Worm (Caenorhabditis elegans) whole organism, mixed stage, embryonic: ENCODE measurements around the gene pals-20.

Experiments used
- M03D4.4 ChIP-seq: sonication (generic microtip); optimal IDR thresholded peaks from 2 replicates; lab custom pipeline; 2017; ENCODE audit warnings: mild to moderate bottlenecking, missing genetic modification characterization, missing compliant biosample characterization
- bed-3 ChIP-seq: fragments of 200-800 bp; sonication (Bioruptor generic); optimal IDR thresholded peaks from 3 replicates; lab custom pipeline; 2018; ENCODE audit warnings: mild to moderate bottlenecking, missing genetic modification characterization, moderate library complexity, missing compliant biosample characterization
- blmp-1 ChIP-seq: fragments of 150-350 bp; optimal IDR thresholded peaks from 2 replicates; lab custom pipeline; 2014; ENCODE audit warnings: missing biosample characterization, missing genetic modification characterization
- ceh-39 ChIP-seq: fragments of 150-350 bp; optimal IDR thresholded peaks from 2 replicates; lab custom pipeline; 2014; ENCODE audit warnings: missing biosample characterization, missing genetic modification characterization
- ceh-43 ChIP-seq: fragments of 200-800 bp; sonication (Bioruptor generic); optimal IDR thresholded peaks from 2 replicates; lab custom pipeline; 2018; ENCODE audit warnings: mild to moderate bottlenecking, missing genetic modification characterization, moderate library complexity, missing compliant biosample characterization
- ceh-83 ChIP-seq: fragments of 200-800 bp; sonication (Bioruptor generic); optimal IDR thresholded peaks from 2 replicates; lab custom pipeline; 2018; ENCODE audit warnings: mild to moderate bottlenecking, missing genetic modification characterization, missing compliant biosample characterization
- ces-1 ChIP-seq: fragments of 150-350 bp; optimal IDR thresholded peaks from 2 replicates; lab custom pipeline; 2014; ENCODE audit warnings: missing biosample characterization, missing genetic modification reagents, missing genetic modification characterization
- cnd-1 ChIP-seq: fragments of 200-800 bp; sonication (Bioruptor generic); optimal IDR thresholded peaks from 2 replicates; lab custom pipeline; 2018; ENCODE audit warnings: mild to moderate bottlenecking, missing genetic modification characterization, missing compliant biosample characterization
- drap-1 ChIP-seq: fragments of 200-800 bp; sonication (Bioruptor generic); optimal IDR thresholded peaks from 3 replicates; lab custom pipeline; 2018; ENCODE audit warnings: mild to moderate bottlenecking, missing genetic modification characterization, missing compliant biosample characterization
- elt-1 ChIP-seq: sonication (generic microtip); optimal IDR thresholded peaks from 2 replicates; lab custom pipeline; 2017; ENCODE audit warnings: missing genetic modification characterization, mild to moderate bottlenecking, missing compliant biosample characterization, antibody characterized with exemption, moderate library complexity, borderline replicate concordance; ENCODE audit not compliant: insufficient read depth
- elt-3 ChIP-seq: fragments of 150-350 bp; optimal IDR thresholded peaks from 2 replicates; lab custom pipeline; 2014; ENCODE audit warnings: missing biosample characterization, missing genetic modification characterization
- flh-1 ChIP-seq: fragments of 200-800 bp; sonication (Bioruptor generic); optimal IDR thresholded peaks from 2 replicates; lab custom pipeline; 2018; ENCODE audit warnings: mild to moderate bottlenecking, missing genetic modification characterization, moderate library complexity, missing compliant biosample characterization
- ham-2 ChIP-seq: fragments of 200-800 bp; sonication (Bioruptor generic); optimal IDR thresholded peaks from 2 replicates; lab custom pipeline; 2018; ENCODE audit warnings: mild to moderate bottlenecking, missing genetic modification characterization, missing compliant biosample characterization
- hlh-1 ChIP-seq: fragments of 150-350 bp; optimal IDR thresholded peaks from 2 replicates; lab custom pipeline; 2014; ENCODE audit warnings: missing biosample characterization, missing genetic modification reagents, missing genetic modification characterization
- lin-13 ChIP-seq: fragments of 150-350 bp; optimal IDR thresholded peaks from 2 replicates; lab custom pipeline; 2014; ENCODE audit warnings: missing biosample characterization, missing genetic modification characterization
- lin-32 ChIP-seq: fragments of 200-800 bp; sonication (Bioruptor generic); optimal IDR thresholded peaks from 2 replicates; lab custom pipeline; 2018; ENCODE audit warnings: mild to moderate bottlenecking, missing genetic modification characterization, missing compliant biosample characterization
- lsy-2 ChIP-seq: fragments of 150-350 bp; optimal IDR thresholded peaks from 2 replicates; lab custom pipeline; 2014; ENCODE audit warnings: missing biosample characterization, missing genetic modification characterization
- mab-5 ChIP-seq: fragments of 150-350 bp; optimal IDR thresholded peaks from 2 replicates; lab custom pipeline; 2014; ENCODE audit warnings: missing biosample characterization, missing genetic modification characterization
- mep-1 ChIP-seq: fragments of 150-350 bp; optimal IDR thresholded peaks from 2 replicates; lab custom pipeline; 2017; ENCODE audit warnings: missing biosample characterization, missing genetic modification reagents, missing genetic modification characterization, inconsistent platforms
- mls-2 ChIP-seq: sonication (generic microtip); optimal IDR thresholded peaks from 2 replicates; lab custom pipeline; 2016; ENCODE audit warnings: mild to moderate bottlenecking, missing genetic modification characterization, moderate library complexity, missing compliant biosample characterization
- nhr-12 ChIP-seq: fragments of 150-350 bp; optimal IDR thresholded peaks from 2 replicates; lab custom pipeline; 2014; ENCODE audit warnings: missing biosample characterization, missing genetic modification characterization
- nhr-2 ChIP-seq: fragments of 150-350 bp; optimal IDR thresholded peaks from 2 replicates; lab custom pipeline; 2014; ENCODE audit warnings: missing biosample characterization, missing genetic modification characterization
- nhr-28 ChIP-seq: fragments of 150-350 bp; optimal IDR thresholded peaks from 2 replicates; lab custom pipeline; 2014; ENCODE audit warnings: missing biosample characterization, missing genetic modification characterization
- nhr-76 ChIP-seq: sonication (generic microtip); optimal IDR thresholded peaks from 2 replicates; lab custom pipeline; 2017; ENCODE audit warnings: missing biosample characterization, missing genetic modification characterization
- pha-4 ChIP-seq: fragments of 150-350 bp; optimal IDR thresholded peaks from 2 replicates; lab custom pipeline; 2018; ENCODE audit warnings: missing biosample characterization, missing genetic modification reagents, missing genetic modification characterization
- sptf-1 ChIP-seq: sonication (generic microtip); optimal IDR thresholded peaks from 2 replicates; lab custom pipeline; 2017; ENCODE audit warnings: mild to moderate bottlenecking, missing genetic modification characterization, moderate library complexity, missing compliant biosample characterization
- tbx-8 ChIP-seq: fragments of 200-800 bp; sonication (Bioruptor generic); optimal IDR thresholded peaks from 2 replicates; lab custom pipeline; 2018; ENCODE audit warnings: mild to moderate bottlenecking, missing genetic modification characterization, moderate library complexity, missing compliant biosample characterization
- unc-120 ChIP-seq: sonication (generic microtip); optimal IDR thresholded peaks from 2 replicates; lab custom pipeline; 2017; ENCODE audit warnings: missing genetic modification characterization, missing compliant biosample characterization; ENCODE audit not compliant: poor library complexity, severe bottlenecking
- unc-39 ChIP-seq: fragments of 150-350 bp; optimal IDR thresholded peaks from 2 replicates; lab custom pipeline; 2014; ENCODE audit warnings: missing biosample characterization, missing genetic modification characterization
- unc-62 ChIP-seq: fragments of 150-350 bp; optimal IDR thresholded peaks from 2 replicates; lab custom pipeline; 2014; ENCODE audit warnings: missing biosample characterization, missing genetic modification reagents, missing genetic modification characterization
- zip-8 ChIP-seq: fragments of 150-350 bp; optimal IDR thresholded peaks from 2 replicates; lab custom pipeline; 2014; ENCODE audit warnings: missing biosample characterization, missing genetic modification characterization

Gene pals-20

DNA sequence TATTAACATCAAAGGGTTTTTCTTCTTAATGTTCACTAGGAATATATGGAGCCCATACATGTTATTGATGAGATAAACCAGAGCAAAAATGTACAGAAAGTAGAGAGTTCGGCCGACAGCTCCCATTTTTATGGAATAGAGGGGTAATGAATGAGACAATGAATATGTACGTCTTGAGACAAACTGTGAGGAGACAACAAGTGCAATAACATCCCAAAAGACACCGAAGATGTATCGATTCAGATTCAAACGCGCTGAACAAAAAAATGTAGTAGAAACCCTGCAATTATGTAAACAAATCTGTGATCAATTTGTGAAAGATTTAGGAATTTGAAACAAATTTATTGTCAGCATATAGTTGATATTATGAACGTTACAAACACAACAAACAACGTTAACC, 41.1 kb downstream of the pals-20 start:
- TF ChIP-seq mep-1 (tag; lab: Kevin White, UChicago) = no peak
- no peak for TF ChIP-seq hlh-1 (tag; lab: Kevin White, UChicago)
- TF ChIP-seq ceh-43 (GFP tag; lab: Kevin White, UChicago) = no peak
- TF ChIP-seq unc-62 (GFP tag; lab: Kevin White, UChicago) = no peak
- no peak for TF ChIP-seq nhr-28 (tag; lab: Kevin White, UChicago)
- TF ChIP-seq lin-32 = no peak
- TF ChIP-seq M03D4.4 (tag; lab: Kevin White, UChicago) = no peak
- TF ChIP-seq lin-13 = no peak
- no peak for TF ChIP-seq ceh-39 (tag; lab: Kevin White, UChicago)
- TF ChIP-seq unc-120 (tag; lab: Kevin White, UChicago) = no peak
- TF ChIP-seq zip-8 (tag; lab: Kevin White, UChicago) = no peak
- no peak for TF ChIP-seq drap-1 (GFP tag; lab: Kevin White, UChicago)
- TF ChIP-seq, all 35 proteins: peak for 0

DNA sequence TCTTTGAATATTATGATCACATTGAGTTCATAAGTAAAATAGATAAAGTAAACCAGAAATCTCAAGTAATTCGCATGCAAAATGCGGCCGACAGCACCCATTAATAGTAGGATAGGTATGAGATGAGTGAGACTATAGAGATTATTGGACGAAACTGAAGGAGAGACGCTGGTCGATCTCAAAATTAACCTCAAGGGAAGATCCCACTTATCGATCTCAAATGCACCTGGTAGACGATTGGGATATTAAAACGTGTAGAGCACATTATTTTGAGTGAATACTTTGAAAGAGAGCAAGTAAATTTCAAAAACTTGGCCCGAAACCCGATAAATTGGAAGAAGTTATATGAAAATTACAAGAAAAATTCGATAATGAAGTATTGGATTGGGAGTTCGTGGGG, 42.4 kb downstream of the pals-20 start, which contains the start of gene Y82E9BL.6:
Gene Y82E9BL.6, minus strand, starts transcription at position 101 of the 400 bp plus-strand sequence.
- TF ChIP-seq ham-2 (GFP tag; lab: Kevin White, UChicago) (no peak), ceh-43 (GFP tag; lab: Kevin White, UChicago) (no peak), bed-3 (GFP tag; lab: Kevin White, UChicago) (no peak), drap-1 (GFP tag; lab: Kevin White, UChicago) (no peak), cnd-1 (tag; lab: Kevin White, UChicago) (no peak), nhr-2 (tag; lab: Kevin White, UChicago) (no peak), lsy-2 (tag; lab: Kevin White, UChicago) (no peak), mls-2 (tag; lab: Kevin White, UChicago) (no peak), blmp-1 (tag; lab: Kevin White, UChicago) (no peak), elt-3 (tag; lab: Kevin White, UChicago) (no peak), zip-8 (tag; lab: Kevin White, UChicago) (no peak), tbx-8 (GFP tag; lab: Kevin White, UChicago) (no peak), ceh-39 (tag; lab: Kevin White, UChicago) (no peak)

DNA sequence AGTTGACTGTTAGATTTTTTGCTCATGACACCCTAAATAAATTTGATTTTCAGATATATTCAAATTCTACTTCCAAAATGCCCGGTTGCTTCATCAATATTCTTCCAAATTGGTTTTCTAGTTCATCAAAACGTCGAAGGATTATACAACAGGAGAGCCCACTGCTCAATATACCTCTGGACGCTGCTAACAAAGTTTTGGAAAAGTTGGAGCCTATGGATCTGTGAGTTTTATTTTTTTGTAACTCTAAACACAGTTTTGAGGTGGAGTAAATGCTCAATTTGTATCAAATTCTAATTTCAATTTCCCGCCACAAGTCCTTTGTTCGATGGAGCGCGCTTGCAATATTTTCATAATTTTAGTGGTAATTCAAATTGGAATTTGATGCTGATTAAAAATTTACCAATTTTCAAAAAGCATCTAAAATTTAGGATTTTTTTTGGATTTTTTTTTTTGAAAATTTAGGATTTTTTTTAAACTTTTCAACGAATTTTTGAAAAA, 45.2 kb downstream of the pals-20 start, which contains the start of gene fbxa-27:
Gene fbxa-27, plus strand, starts transcription at position 51 of the 501 bp plus-strand sequence.
- no peak for TF ChIP-seq cnd-1 (tag; lab: Kevin White, UChicago)
- no peak for TF ChIP-seq lsy-2 (tag; lab: Kevin White, UChicago)
- no peak for TF ChIP-seq flh-1 (GFP tag; lab: Kevin White, UChicago)
- TF ChIP-seq tbx-8 (GFP tag; lab: Kevin White, UChicago) = no peak
- no peak for TF ChIP-seq elt-3 (tag; lab: Kevin White, UChicago)
- no peak for TF ChIP-seq mep-1 (tag; lab: Kevin White, UChicago)

DNA sequence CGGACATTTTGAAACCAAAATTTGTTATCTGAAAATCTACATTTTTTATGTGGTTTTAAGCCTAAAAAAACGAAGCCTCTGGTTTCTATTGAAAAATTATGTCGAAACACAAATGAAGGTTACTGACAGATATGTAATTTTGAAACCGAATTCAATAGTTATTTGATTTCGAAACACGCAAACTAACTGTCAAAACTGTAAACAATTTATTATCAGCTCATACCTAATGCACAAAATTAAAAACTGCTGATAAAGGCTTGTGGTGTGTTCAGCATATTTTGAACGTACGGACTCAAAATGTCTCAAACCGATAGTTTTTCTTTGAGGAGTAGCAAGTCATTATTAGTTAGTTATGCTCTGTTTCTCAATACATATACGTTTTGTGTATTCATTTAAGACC, 45.6 kb downstream of the pals-20 start, which contains the start of gene fbxa-26:
Gene fbxa-26, minus strand, starts transcription at position 35 of the 400 bp plus-strand sequence.
- TF ChIP-seq blmp-1 (tag; lab: Kevin White, UChicago) (no peak), nhr-2 (tag; lab: Kevin White, UChicago) (no peak), unc-39 (tag; lab: Kevin White, UChicago) (no peak), elt-1 (tag; lab: Kevin White, UChicago) (no peak), zip-8 (tag; lab: Kevin White, UChicago) (no peak), unc-120 (tag; lab: Kevin White, UChicago) (no peak), nhr-76 (no peak), cnd-1 (tag; lab: Kevin White, UChicago) (no peak), pha-4 (tag; lab: Kevin White, UChicago) (no peak), sptf-1 (no peak), hlh-1 (tag; lab: Kevin White, UChicago) (no peak), nhr-28 (tag; lab: Kevin White, UChicago) (no peak), bed-3 (GFP tag; lab: Kevin White, UChicago) (no peak), flh-1 (GFP tag; lab: Kevin White, UChicago) (no peak), ces-1 (no peak), lsy-2 (tag; lab: Kevin White, UChicago) (no peak), ceh-83 (GFP tag; lab: Kevin White, UChicago) (no peak)

DNA sequence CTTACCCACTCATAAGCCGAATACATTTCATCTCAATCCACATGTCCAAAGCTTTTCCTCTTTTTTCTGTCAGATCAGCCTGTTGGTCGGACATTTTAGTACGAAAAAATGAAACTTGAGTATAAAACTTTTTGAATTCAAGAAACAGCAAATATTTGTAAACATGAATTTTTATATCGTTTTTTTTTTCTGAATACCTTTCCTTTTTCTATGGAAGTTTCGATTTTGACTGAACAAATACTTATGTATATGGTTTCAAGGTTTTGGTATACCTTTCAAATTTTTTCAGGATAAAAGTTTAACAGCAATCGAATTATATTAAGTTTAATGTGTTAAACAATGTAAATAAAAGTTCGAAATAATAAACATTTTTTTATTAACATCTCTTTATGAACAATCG, 47.9 kb downstream of the pals-20 start, which contains the start of gene fbxa-5:
Gene fbxa-5, minus strand, starts transcription at position 101 of the 400 bp plus-strand sequence.
- TF ChIP-seq elt-3 (tag; lab: Kevin White, UChicago) = no peak
- TF ChIP-seq nhr-12 (tag; lab: Kevin White, UChicago) = no peak
- TF ChIP-seq nhr-2 (tag; lab: Kevin White, UChicago) = no peak
- no peak for TF ChIP-seq mab-5 (tag; lab: Kevin White, UChicago)
- TF ChIP-seq tbx-8 (GFP tag; lab: Kevin White, UChicago) = no peak
- TF ChIP-seq ceh-83 (GFP tag; lab: Kevin White, UChicago) = no peak
- TF ChIP-seq flh-1 (GFP tag; lab: Kevin White, UChicago) = no peak
- TF ChIP-seq nhr-76 = no peak
- TF ChIP-seq ham-2 (GFP tag; lab: Kevin White, UChicago) = no peak
- no peak for TF ChIP-seq ceh-43 (GFP tag; lab: Kevin White, UChicago)
- no peak for TF ChIP-seq zip-8 (tag; lab: Kevin White, UChicago)
- TF ChIP-seq ces-1 = no peak
- TF ChIP-seq lsy-2 (tag; lab: Kevin White, UChicago) = no peak
- no peak for TF ChIP-seq cnd-1 (tag; lab: Kevin White, UChicago)
- no peak for TF ChIP-seq lin-13
- TF ChIP-seq mls-2 (tag; lab: Kevin White, UChicago) = no peak
- TF ChIP-seq pha-4 (tag; lab: Kevin White, UChicago) = no peak
